Worm (Caenorhabditis elegans): ENCODE measurements around the gene fbxb-42.
"Not testable (repeated sequence)": the region's sequence is repeated elsewhere in the genome, so short reads cannot be mapped to it uniquely, and the experiment has no call there.

The fbxb-42 gene

ce11 chrII:1535931-1536330 lies 1.5 kb upstream of the fbxb-42 start, which contains the start of gene fbxb-43:
fbxb-43 (plus strand) TSS chrII:1536231.
- TF ChIP-seq C08G9.2 (tag; optimal IDR thresholded peaks at IDR 0.05) = no peak
- no peak for TF ChIP-seq lim-6 (tag; optimal IDR thresholded peaks at IDR 0.05)
- no peak for TF ChIP-seq ama-1 (optimal IDR thresholded peaks at IDR 0.05)
- no peak for TF ChIP-seq sdc-2 (tag; optimal IDR thresholded peaks at IDR 0.05)
- no peak for TF ChIP-seq pros-1 (tag; optimal IDR thresholded peaks at IDR 0.05)
- TF ChIP-seq nhr-11 (tag; optimal IDR thresholded peaks at IDR 0.05) = no peak
- TF ChIP-seq zip-5 (tag; optimal IDR thresholded peaks at IDR 0.05) = no peak
- no peak for TF ChIP-seq C38D4.7 (GFP tag; optimal IDR thresholded peaks at IDR 0.05)
- TF ChIP-seq nfya-1 (tag; optimal IDR thresholded peaks at IDR 0.05) = no peak
- no peak for TF ChIP-seq pqm-1 (tag; optimal IDR thresholded peaks at IDR 0.05)
- TF ChIP-seq dve-1 (tag; optimal IDR thresholded peaks at IDR 0.05) = no peak
- no peak for TF ChIP-seq ceh-14 (tag; optimal IDR thresholded peaks at IDR 0.05)
- no peak for TF ChIP-seq hlh-8 (tag; optimal IDR thresholded peaks at IDR 0.05)
- TF ChIP-seq T23F11.4 (GFP tag; optimal IDR thresholded peaks at IDR 0.05) = no peak
- no peak for TF ChIP-seq unc-3 (GFP tag; conservative IDR thresholded peaks at IDR 0.05)
- TF ChIP-seq unc-3 (tag; optimal IDR thresholded peaks at IDR 0.05) = no peak
- no peak for TF ChIP-seq nhr-232 (tag; optimal IDR thresholded peaks at IDR 0.05)
- no peak for TF ChIP-seq tbx-2 (tag; optimal IDR thresholded peaks at IDR 0.05)
- no peak for TF ChIP-seq K02D7.2 (tag; optimal IDR thresholded peaks at IDR 0.05)
- no peak for TF ChIP-seq fkh-6 (tag; optimal IDR thresholded peaks at IDR 0.05)
- TF ChIP-seq ceh-24 (tag; optimal IDR thresholded peaks at IDR 0.05) = no peak

DNA sequence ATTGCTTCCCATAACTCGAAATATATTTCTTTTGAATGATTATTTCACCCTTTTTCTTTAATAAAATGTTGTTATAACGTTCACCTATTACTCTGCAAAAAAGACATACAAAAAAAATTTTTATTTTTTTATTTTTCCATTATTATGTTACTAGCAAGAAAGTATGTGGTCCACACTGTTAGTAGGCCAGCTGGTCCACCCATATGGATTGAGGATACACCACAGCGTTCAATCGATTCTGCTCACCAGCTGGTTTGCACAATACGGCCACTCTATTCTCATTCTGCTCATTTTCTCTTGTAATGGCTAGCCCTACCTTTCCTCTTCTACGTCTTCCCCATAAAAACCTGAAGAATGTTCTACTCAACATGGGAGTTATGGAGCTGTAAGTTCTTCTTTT lies 1.2 kb downstream of the fbxb-42 start, which contains the start of gene fbxb-44:
Gene fbxb-44, plus strand, starts transcription at position 301 of the 400 bp plus-strand sequence.
- TF ChIP-seq C38D4.7 (GFP tag; optimal IDR thresholded peaks at IDR 0.05) (no peak), ref-2 (tag; optimal IDR thresholded peaks at IDR 0.05) (no peak), ceh-14 (tag; optimal IDR thresholded peaks at IDR 0.05) (no peak), unc-55 (GFP tag; optimal IDR thresholded peaks at IDR 0.05) (no peak), mec-3 (tag; optimal IDR thresholded peaks at IDR 0.05; ENCODE audit: borderline replicate concordance) (no peak), elt-2 (tag; optimal IDR thresholded peaks at IDR 0.05) (no peak), fkh-10 (GFP tag; optimal IDR thresholded peaks at IDR 0.05) (no peak), ceh-45 (GFP tag; IDR thresholded peaks at IDR 0.05) (no peak), T23F11.4 (GFP tag; optimal IDR thresholded peaks at IDR 0.05) (no peak), ama-1 (optimal IDR thresholded peaks at IDR 0.05) (no peak), ceh-22 (tag; optimal IDR thresholded peaks at IDR 0.05) (no peak), ttx-3 (tag; optimal IDR thresholded peaks at IDR 0.05) (no peak), unc-3 (GFP tag; conservative IDR thresholded peaks at IDR 0.05) (no peak), unc-3 (tag; optimal IDR thresholded peaks at IDR 0.05) (no peak), pha-4 (tag; optimal IDR thresholded peaks at IDR 0.05) (no peak), pqm-1 (tag; optimal IDR thresholded peaks at IDR 0.05) (no peak), pag-3 (tag; optimal IDR thresholded peaks at IDR 0.05; ENCODE audit: borderline replicate concordance) (no peak), sox-2 (GFP tag; IDR thresholded peaks at IDR 0.05) (no peak), ceh-48 (tag; optimal IDR thresholded peaks at IDR 0.05) (no peak), nhr-232 (tag; optimal IDR thresholded peaks at IDR 0.05) (no peak)

- not testable (repeated sequence) for TF ChIP-seq elt-2, lin-11, syd-9 (tag; optimal IDR thresholded peaks at IDR 0.05)
These were observed 3.2 kb downstream of the fbxb-42 start, which contains the start of gene poml-4 for ce11 chrII:1540628-1541027. poml-4 (plus strand) TSS chrII:1540928.

- not testable (repeated sequence) for TF ChIP-seq che-1, ref-2, pha-2 (tag; optimal IDR thresholded peaks at IDR 0.05)
These were observed 5.8 kb downstream of the fbxb-42 start, which contains the start of gene K05F6.4 for ce11 chrII:1543182-1543581. K05F6.4 (plus strand) TSS chrII:1543482.

All from whole organism, late embryonic.